Fruit fly (Drosophila melanogaster) whole organism, embryonic: ENCODE data around the gene Tbcd.

Experiments used
- Antp ChIP-seq: fragments of 200-800 bp; sonication (Bioruptor generic); optimal IDR thresholded peaks from 3 replicates; lab custom pipeline; 2016; ENCODE audit warnings: missing biosample characterization, missing genetic modification characterization
- CG11456 ChIP-seq: fragments of 200-800 bp; sonication (Bioruptor generic); IDR thresholded peaks from 3 replicates; pipeline ENCODE4 v1.3.6; 2022; ENCODE audit warnings: missing biosample characterization, missing genetic modification characterization
- CG14441 ChIP-seq: fragments of 200-800 bp; sonication (Bioruptor generic); IDR thresholded peaks from 2 replicates; pipeline ENCODE4 v1.3.6; 2022; ENCODE audit warnings: missing biosample characterization, missing genetic modification characterization
- CG15601 ChIP-seq: fragments of 200-800 bp; sonication (Bioruptor generic); optimal IDR thresholded peaks from 3 replicates; lab custom pipeline; 2019; ENCODE audit warnings: missing biosample characterization, mild to moderate bottlenecking, missing genetic modification characterization, moderate library complexity
- CG1647 ChIP-seq: fragments of 200-800 bp; sonication (Bioruptor generic); optimal IDR thresholded peaks from 3 replicates; lab custom pipeline; 2016; ENCODE audit warnings: missing biosample characterization, missing genetic modification characterization
- CG17328 ChIP-seq: fragments of 200-800 bp; sonication (Bioruptor generic); IDR thresholded peaks from 2 replicates; pipeline ENCODE4 v1.3.6; 2022; ENCODE audit warnings: missing biosample characterization, missing genetic modification characterization
- CG1832 ChIP-seq: fragments of 200-800 bp; sonication (Bioruptor generic); optimal IDR thresholded peaks from 2 replicates; lab custom pipeline; 2017; ENCODE audit warnings: missing biosample characterization, mild to moderate bottlenecking, missing genetic modification characterization, inconsistent platforms
- CG30020 ChIP-seq: fragments of 200-800 bp; optimal IDR thresholded peaks from 2 replicates; lab custom pipeline; 2019; ENCODE audit warnings: missing biosample characterization, mild to moderate bottlenecking, missing genetic modification characterization, moderate library complexity
- CG3065 ChIP-seq: fragments of 200-800 bp; sonication (Bioruptor generic); optimal IDR thresholded peaks from 2 replicates; lab custom pipeline; 2016; ENCODE audit warnings: missing biosample characterization, missing genetic modification characterization
- CG7839 ChIP-seq: fragments of 200-800 bp; sonication (Bioruptor generic); optimal IDR thresholded peaks from 3 replicates; lab custom pipeline; 2018; ENCODE audit warnings: missing biosample characterization, mild to moderate bottlenecking, missing genetic modification characterization, moderate library complexity
- CG7928 ChIP-seq: fragments of 200-800 bp; sonication (Bioruptor generic); optimal IDR thresholded peaks from 2 replicates; lab custom pipeline; 2017; ENCODE audit warnings: missing biosample characterization, mild to moderate bottlenecking, missing genetic modification characterization
- CG8290 ChIP-seq, 3 experiments: fragments of 200-800 bp; sonication (Bioruptor generic); optimal IDR thresholded peaks; 2 replicates each; lab custom pipeline; 2016 to 2019; ENCODE audit warnings: missing biosample characterization in 3 of 3, missing genetic modification characterization in 3 of 3, mild to moderate bottlenecking in 2 of 3, moderate library complexity in 1 of 3
- CG9437 ChIP-seq: fragments of 200-800 bp; sonication (Bioruptor generic); optimal IDR thresholded peaks from 2 replicates; lab custom pipeline; 2018; ENCODE audit warnings: missing biosample characterization, mild to moderate bottlenecking, missing genetic modification characterization
- CG9797 ChIP-seq: fragments of 200-800 bp; sonication (Bioruptor generic); optimal IDR thresholded peaks from 3 replicates; lab custom pipeline; 2018; ENCODE audit warnings: missing biosample characterization, mild to moderate bottlenecking, missing genetic modification characterization
- CG9817 ChIP-seq: fragments of 200-800 bp; sonication (Bioruptor generic); optimal IDR thresholded peaks from 2 replicates; lab custom pipeline; 2018; ENCODE audit warnings: missing biosample characterization, mild to moderate bottlenecking, missing genetic modification characterization, moderate library complexity
- CTCF ChIP-seq: fragments of 200-800 bp; sonication (Bioruptor generic); optimal IDR thresholded peaks from 2 replicates; lab custom pipeline; 2017; ENCODE audit warnings: missing biosample characterization, mild to moderate bottlenecking, missing genetic modification characterization, moderate library complexity
- D ChIP-seq, 2 experiments: fragments of 200-800 bp in 1 of 2; fragments of >200 bp in 1 of 2; sonication (Bioruptor generic) in 1 of 2; optimal IDR thresholded peaks; 2 replicates in 1 of 2; 3 replicates in 1 of 2; lab custom pipeline; 2017; ENCODE audit warnings: mild to moderate bottlenecking in 1 of 2, missing biosample characterization in 1 of 2, missing genetic modification characterization in 1 of 2, missing genetic modification reagents in 1 of 2
- Dfd ChIP-seq, 2 experiments: fragments of >200 bp; optimal IDR thresholded peaks; 2 replicates each; lab custom pipeline; 2017; ENCODE audit warnings: missing biosample characterization in 2 of 2, missing genetic modification characterization in 2 of 2
- Dll ChIP-seq: fragments of 200-800 bp; sonication (Bioruptor generic); IDR thresholded peaks from 4 replicates; pipeline ENCODE4 v1.3.6; 2022; ENCODE audit warnings: missing biosample characterization, missing genetic modification characterization; ENCODE audit not compliant: partially characterized antibody
- Doc2 ChIP-seq: fragments of 200-800 bp; sonication (Bioruptor generic); IDR thresholded peaks from 2 replicates; pipeline ENCODE4 v1.3.6; 2022; ENCODE audit warnings: missing biosample characterization, missing genetic modification characterization
- Dp ChIP-seq: fragments of 200-800 bp; sonication (Bioruptor generic); optimal IDR thresholded peaks from 2 replicates; lab custom pipeline; 2018; ENCODE audit warnings: missing biosample characterization, mild to moderate bottlenecking, missing genetic modification characterization, moderate library complexity
- E2f2 ChIP-seq: fragments of 200-800 bp; sonication (Bioruptor generic); IDR thresholded peaks from 2 replicates; pipeline ENCODE4 v1.3.6; 2022; ENCODE audit warnings: missing biosample characterization, missing genetic modification characterization
- Ets65A ChIP-seq: fragments of 200-800 bp; sonication (Bioruptor generic); peaks from one replicate; lab custom pipeline; 2016; ENCODE audit warnings: missing biosample characterization, missing genetic modification characterization
- Gsc ChIP-seq: fragments of 200-800 bp; sonication (Bioruptor generic); IDR thresholded peaks from 2 replicates; pipeline ENCODE4 v1.3.6; 2022; ENCODE audit warnings: missing biosample characterization, missing genetic modification characterization
- MTF-1 ChIP-seq: fragments of 200-800 bp; sonication (Bioruptor generic); optimal IDR thresholded peaks from 2 replicates; lab custom pipeline; 2018; ENCODE audit warnings: missing biosample characterization, mild to moderate bottlenecking, missing genetic modification characterization, borderline replicate concordance
- Meics ChIP-seq: fragments of 200-800 bp; sonication (Bioruptor generic); optimal IDR thresholded peaks from 2 replicates; lab custom pipeline; 2017; ENCODE audit warnings: missing biosample characterization, mild to moderate bottlenecking, missing genetic modification characterization
- Nf-YC ChIP-seq: fragments of 200-800 bp; optimal IDR thresholded peaks from 3 replicates; lab custom pipeline; 2019; ENCODE audit warnings: missing biosample characterization, mild to moderate bottlenecking, missing genetic modification characterization, moderate library complexity
- Poxn ChIP-seq: fragments of 200-800 bp; sonication (Bioruptor generic); IDR thresholded peaks from 2 replicates; pipeline ENCODE4 v1.3.6; 2022; ENCODE audit warnings: missing biosample characterization, missing genetic modification characterization
- Sry-δ ChIP-seq: fragments of 200-800 bp; sonication (Bioruptor generic); optimal IDR thresholded peaks from 2 replicates; lab custom pipeline; 2016; ENCODE audit warnings: missing biosample characterization, missing genetic modification characterization
- Stat92E ChIP-seq, 3 experiments: fragments of >200 bp in 2 of 3; fragments of 200-800 bp in 1 of 3; sonication (Bioruptor generic) in 1 of 3; optimal IDR thresholded peaks; 2 replicates each; lab custom pipeline; 2017 to 2019; ENCODE audit warnings: missing biosample characterization in 3 of 3, missing genetic modification characterization in 3 of 3, mild to moderate bottlenecking in 1 of 3, moderate library complexity in 1 of 3
- Usf ChIP-seq: fragments of 200-800 bp; sonication (Bioruptor generic); optimal IDR thresholded peaks from 2 replicates; lab custom pipeline; 2017; ENCODE audit warnings: missing genotype, missing biosample characterization, missing genetic modification characterization
- abd-A ChIP-seq: fragments of 200-800 bp; sonication (Bioruptor generic); optimal IDR thresholded peaks from 3 replicates; lab custom pipeline; 2019; ENCODE audit warnings: missing biosample characterization, mild to moderate bottlenecking, missing genetic modification characterization, moderate library complexity
- bbx ChIP-seq: fragments of 200-800 bp; sonication (Bioruptor generic); IDR thresholded peaks from 2 replicates; pipeline ENCODE4 v1.3.6; 2022; ENCODE audit warnings: missing biosample characterization, missing genetic modification characterization; ENCODE audit not compliant: partially characterized antibody
- bowl ChIP-seq: fragments of 200-800 bp; sonication (Bioruptor generic); IDR thresholded peaks from 2 replicates; pipeline ENCODE4 v1.3.6; 2022; ENCODE audit warnings: missing biosample characterization, missing genetic modification characterization
- cad ChIP-seq: fragments of >200 bp; optimal IDR thresholded peaks from 2 replicates; lab custom pipeline; 2017; ENCODE audit warnings: missing biosample characterization, missing genetic modification characterization
- chinmo ChIP-seq: fragments of 200-800 bp; sonication (Bioruptor generic); IDR thresholded peaks from 4 replicates; pipeline ENCODE4 v1.3.6; 2022; ENCODE audit warnings: missing biosample characterization, missing genetic modification characterization; ENCODE audit not compliant: partially characterized antibody
- danr ChIP-seq: fragments of 200-800 bp; sonication (Bioruptor generic); IDR thresholded peaks from 2 replicates; pipeline ENCODE4 v1.3.6; 2022; ENCODE audit warnings: missing biosample characterization, missing genetic modification characterization
- fd3F ChIP-seq: fragments of 200-800 bp; sonication (Bioruptor generic); optimal IDR thresholded peaks from 2 replicates; lab custom pipeline; 2018; ENCODE audit warnings: missing biosample characterization, mild to moderate bottlenecking, missing genetic modification characterization, moderate library complexity
- gsb ChIP-seq: fragments of 200-800 bp; sonication (Bioruptor generic); IDR thresholded peaks from 2 replicates; pipeline ENCODE4 v1.3.6; 2022; ENCODE audit warnings: missing biosample characterization, missing genetic modification characterization
- nerfin-1 ChIP-seq: fragments of 200-800 bp; sonication (Bioruptor generic); optimal IDR thresholded peaks from 3 replicates; lab custom pipeline; 2019; ENCODE audit warnings: missing biosample characterization, mild to moderate bottlenecking, missing genetic modification characterization, moderate library complexity
- pita ChIP-seq: fragments of 200-800 bp; sonication (Bioruptor generic); optimal IDR thresholded peaks from 2 replicates; lab custom pipeline; 2017; ENCODE audit warnings: missing biosample characterization, mild to moderate bottlenecking, missing genetic modification characterization
- pzg ChIP-seq: fragments of 200-800 bp; sonication (Bioruptor generic); optimal IDR thresholded peaks from 3 replicates; lab custom pipeline; 2018; ENCODE audit warnings: missing biosample characterization, mild to moderate bottlenecking, missing genetic modification characterization, moderate library complexity
- row ChIP-seq: fragments of 200-800 bp; sonication (Bioruptor generic); IDR thresholded peaks from 3 replicates; pipeline ENCODE4 v1.3.6; 2022; ENCODE audit warnings: missing biosample characterization, missing genetic modification characterization
- sd ChIP-seq: fragments of 200-800 bp; sonication (Bioruptor generic); optimal IDR thresholded peaks from 3 replicates; lab custom pipeline; 2018; ENCODE audit warnings: missing biosample characterization, mild to moderate bottlenecking, missing genetic modification characterization, moderate library complexity
- sens-2 ChIP-seq: fragments of 200-800 bp; sonication (Bioruptor generic); IDR thresholded peaks from 2 replicates; pipeline ENCODE4 v1.3.6; 2022; ENCODE audit warnings: missing biosample characterization, missing genetic modification characterization
- slp2 ChIP-seq: fragments of 200-800 bp; sonication (Bioruptor generic); optimal IDR thresholded peaks from 2 replicates; lab custom pipeline; 2016; ENCODE audit warnings: missing biosample characterization, missing genetic modification characterization
- tll ChIP-seq, 2 experiments: fragments of 200-800 bp in 1 of 2; fragments of >200 bp in 1 of 2; sonication (Bioruptor generic) in 1 of 2; optimal IDR thresholded peaks; 2 replicates each; lab custom pipeline; 2017 to 2019; ENCODE audit warnings: missing biosample characterization in 2 of 2, missing genetic modification characterization in 2 of 2, mild to moderate bottlenecking in 1 of 2, moderate library complexity in 1 of 2
- usp ChIP-seq: fragments of >200 bp; optimal IDR thresholded peaks from 2 replicates; lab custom pipeline; 2017; ENCODE audit warnings: missing biosample characterization, missing genetic modification characterization
- zfh1 ChIP-seq: fragments of 200-800 bp; sonication (Bioruptor generic); IDR thresholded peaks from 3 replicates; pipeline ENCODE4 v1.3.6; 2022; ENCODE audit warnings: missing biosample characterization, missing genetic modification characterization

Tbcd gene

DNA sequence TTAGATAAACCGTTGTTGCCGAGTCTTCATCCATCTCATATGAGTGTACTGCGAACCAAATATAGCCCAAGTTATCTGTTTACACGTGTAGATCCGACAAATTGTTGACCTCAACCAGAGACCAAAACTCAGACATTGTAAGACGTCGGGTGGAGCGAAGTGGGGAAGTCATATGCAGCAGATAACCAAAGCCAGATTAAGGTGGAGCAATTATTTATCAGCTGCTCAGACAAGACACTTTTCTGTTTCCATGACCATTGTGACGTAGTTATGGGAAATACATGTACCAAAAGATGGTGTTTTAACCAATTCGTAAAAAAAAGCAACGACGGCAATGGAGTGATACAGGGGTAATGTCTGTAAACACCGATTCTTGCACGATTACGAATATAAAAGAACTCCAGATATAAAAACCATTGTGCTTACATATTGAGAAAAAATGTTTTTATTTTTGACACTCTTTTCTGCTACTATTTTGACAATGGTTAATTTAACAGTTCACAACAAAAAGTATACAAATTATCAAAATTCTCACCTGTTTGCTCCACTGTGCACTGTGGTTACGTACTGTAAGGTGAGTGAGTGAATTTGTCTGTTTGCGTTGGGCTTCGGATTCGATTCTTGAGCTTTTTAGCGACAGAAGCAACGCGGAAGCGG is 30.1 kb downstream of the Tbcd start (continued):
- no peak for TF ChIP-seq abd-A (tag; lab: Kevin White, UChicago)
- TF ChIP-seq nerfin-1 = no peak
- TF ChIP-seq bbx (GFP tag; lab: Robert Waterston, UW) = no peak
- TF ChIP-seq usp (GFP tag; lab: Kevin White, UChicago) = no peak
- no peak for TF ChIP-seq Dll
- TF ChIP-seq CG17328 (GFP tag; lab: Robert Waterston, UW) = peak; percentile 53; the same call in 1 of the 2 replicates
- peak; percentile 59 for TF ChIP-seq CG1647 (GFP tag; lab: Kevin White, UChicago)
- no peak for TF ChIP-seq Poxn
- no peak for TF ChIP-seq Nf-YC (tag; lab: Kevin White, UChicago)
- no peak for TF ChIP-seq tll (GFP tag; optimal IDR thresholded peaks at IDR 0.05; lab: Kevin White, UChicago)
- peak; percentile 29 for TF ChIP-seq CG9437
- no peak for TF ChIP-seq CG15601 (tag; lab: Kevin White, UChicago)
- TF ChIP-seq sd (tag; lab: Kevin White, UChicago) = no peak
- TF ChIP-seq sens-2 (GFP tag; lab: Robert Waterston, UW) = no peak
- peak in 1 of 3 experiments; percentile 46 for TF ChIP-seq Stat92E (GFP tag; optimal IDR thresholded peaks at IDR 0.05; lab: Kevin White, UChicago)
- TF ChIP-seq Ets65A (GFP tag; lab: Kevin White, UChicago) = peak; percentile 92
- TF ChIP-seq pzg (GFP tag; lab: Kevin White, UChicago) = no peak
- TF ChIP-seq CG3065 = peak; percentile 29
- TF ChIP-seq MTF-1 (GFP tag; lab: Kevin White, UChicago) = no peak
- peak; percentile 24; the same call in 1 of the 2 replicates for TF ChIP-seq E2f2
- no peak for TF ChIP-seq Dp (GFP tag; lab: Kevin White, UChicago)
- TF ChIP-seq CG9817 (tag; lab: Kevin White, UChicago) = peak; percentile 37
- peak; percentile 0 for TF ChIP-seq fd3F (GFP tag; lab: Kevin White, UChicago)
- peak; percentile 62 for TF ChIP-seq Meics
- TF ChIP-seq Antp (GFP tag; lab: Kevin White, UChicago) = peak; percentile 53
- no peak for TF ChIP-seq Dfd (GFP tag; optimal IDR thresholded peaks at IDR 0.05; lab: Kevin White, UChicago)
- TF ChIP-seq Usf (GFP tag; lab: Kevin White, UChicago) = no peak
- TF ChIP-seq pita (GFP tag; lab: Kevin White, UChicago) = no peak
- TF ChIP-seq slp2 = no peak
- peak; percentile 49; the same call in 1 of the 3 replicates for TF ChIP-seq zfh1 (GFP tag; lab: Robert Waterston, UW)
- TF ChIP-seq Gsc (GFP tag; lab: Robert Waterston, UW) = no peak
- no peak for TF ChIP-seq CG8290 (GFP tag; optimal IDR thresholded peaks at IDR 0.05; lab: Kevin White, UChicago)
- peak in 1 of 2 experiments; percentile 40 for TF ChIP-seq CG8290 (tag; optimal IDR thresholded peaks at IDR 0.05; lab: Kevin White, UChicago)
- peak; percentile 68 for TF ChIP-seq row (GFP tag; lab: Robert Waterston, UW)
- no peak for TF ChIP-seq gsb (GFP tag; lab: Robert Waterston, UW)
- TF ChIP-seq CG9797 (GFP tag; lab: Kevin White, UChicago) = no peak
- TF ChIP-seq Sry-δ (GFP tag; lab: Kevin White, UChicago) = no peak
- TF ChIP-seq CTCF = no peak
- TF ChIP-seq CG11456 = 0 out of 3 replicates have a peak, but pooled peaks have one; percentile 60
- peak; percentile 48 for TF ChIP-seq CG14441 (GFP tag; lab: Robert Waterston, UW)
- no peak for TF ChIP-seq CG1832 (GFP tag; lab: Kevin White, UChicago)
- TF ChIP-seq cad (GFP tag; lab: Kevin White, UChicago) = no peak
- no peak for TF ChIP-seq CG30020 (tag; lab: Kevin White, UChicago)
- peak; percentile 46 for TF ChIP-seq CG7839 (tag; lab: Kevin White, UChicago)
- no peak for TF ChIP-seq CG7928 (GFP tag; lab: Kevin White, UChicago)
- no peak for TF ChIP-seq bowl (GFP tag; lab: Robert Waterston, UW)
- no peak for TF ChIP-seq danr
- no peak for TF ChIP-seq D (optimal IDR thresholded peaks at IDR 0.05; lab: Kevin White, UChicago)
- peak; percentile 42 for TF ChIP-seq D (GFP tag; optimal IDR thresholded peaks at IDR 0.05; lab: Kevin White, UChicago)
- no peak for TF ChIP-seq chinmo
- TF ChIP-seq Doc2 (GFP tag; lab: Robert Waterston, UW) = no peak
